Fruit fly (Drosophila melanogaster) whole organism, embryonic: ENCODE data around the gene Rbp1-like.

Experiments
- CG10462 ChIP-seq: fragments of 200-800 bp; sonication (Bioruptor generic); optimal IDR thresholded peaks from 2 replicates; lab custom pipeline; 2016; ENCODE audit warnings: missing biosample characterization, missing genetic modification characterization
- CG10654 ChIP-seq: fragments of 200-800 bp; sonication (Bioruptor generic); optimal IDR thresholded peaks from 2 replicates; lab custom pipeline; 2016; ENCODE audit warnings: missing biosample characterization, missing genetic modification characterization
- CG11723 ChIP-seq: fragments of 200-800 bp; sonication (Bioruptor generic); optimal IDR thresholded peaks from 2 replicates; lab custom pipeline; 2017; ENCODE audit warnings: missing biosample characterization, mild to moderate bottlenecking, missing genetic modification characterization
- CG12219 ChIP-seq: fragments of 200-800 bp; sonication (Bioruptor generic); optimal IDR thresholded peaks from 3 replicates; lab custom pipeline; 2018; ENCODE audit warnings: missing biosample characterization, mild to moderate bottlenecking, missing genetic modification characterization
- CG13775 ChIP-seq: fragments of 200-800 bp; sonication (Bioruptor generic); optimal IDR thresholded peaks from 3 replicates; lab custom pipeline; 2017; ENCODE audit warnings: missing biosample characterization, mild to moderate bottlenecking, missing genetic modification characterization
- CG14710 ChIP-seq: fragments of 200-800 bp; sonication (Bioruptor generic); optimal IDR thresholded peaks from 3 replicates; lab custom pipeline; 2019; ENCODE audit warnings: missing biosample characterization, mild to moderate bottlenecking, missing genetic modification characterization, moderate library complexity
- CG14965 ChIP-seq: fragments of 200-800 bp; sonication (Bioruptor generic); optimal IDR thresholded peaks from 2 replicates; lab custom pipeline; 2016; ENCODE audit warnings: missing biosample characterization, missing genetic modification characterization, borderline replicate concordance
- CG15269 ChIP-seq: fragments of 200-800 bp; sonication (Bioruptor generic); optimal IDR thresholded peaks from 2 replicates; lab custom pipeline; 2018; ENCODE audit warnings: missing biosample characterization, mild to moderate bottlenecking, missing genetic modification characterization, moderate library complexity
- CG17328 ChIP-seq: fragments of 200-800 bp; sonication (Bioruptor generic); IDR thresholded peaks from 2 replicates; pipeline ENCODE4 v1.3.6; 2022; ENCODE audit warnings: missing biosample characterization, missing genetic modification characterization
- CG17829 ChIP-seq: fragments of 200-800 bp; optimal IDR thresholded peaks from 2 replicates; lab custom pipeline; 2019; ENCODE audit warnings: missing biosample characterization, mild to moderate bottlenecking, missing genetic modification characterization, moderate library complexity
- CG17912 ChIP-seq: fragments of 200-800 bp; sonication (Bioruptor generic); optimal IDR thresholded peaks from 2 replicates; lab custom pipeline; 2018; ENCODE audit warnings: missing biosample characterization, mild to moderate bottlenecking, missing genetic modification characterization
- CG1792 ChIP-seq: fragments of 200-800 bp; sonication (Bioruptor generic); optimal IDR thresholded peaks from 2 replicates; lab custom pipeline; 2016; ENCODE audit warnings: missing biosample characterization, missing genetic modification characterization
- CG31224 ChIP-seq: fragments of 200-800 bp; sonication (Bioruptor generic); IDR thresholded peaks from 2 replicates; pipeline ENCODE4 v1.3.6; 2022; ENCODE audit warnings: missing biosample characterization, missing genetic modification characterization
- CG3163 ChIP-seq: fragments of 200-800 bp; sonication (Bioruptor generic); optimal IDR thresholded peaks from 3 replicates; lab custom pipeline; 2016; ENCODE audit warnings: missing biosample characterization, missing genetic modification characterization
- CG32767 ChIP-seq: fragments of 200-800 bp; sonication (Bioruptor generic); IDR thresholded peaks from 2 replicates; pipeline ENCODE4 v1.3.6; 2022; ENCODE audit warnings: missing biosample characterization, missing genetic modification characterization
- CG34376 ChIP-seq: fragments of 200-800 bp; sonication (Bioruptor generic); optimal IDR thresholded peaks from 2 replicates; lab custom pipeline; 2018; ENCODE audit warnings: missing biosample characterization, mild to moderate bottlenecking, missing genetic modification characterization
- CG43689 ChIP-seq: fragments of 200-800 bp; sonication (Bioruptor generic); IDR thresholded peaks from 2 replicates; pipeline ENCODE4 v1.3.6; 2022; ENCODE audit warnings: missing biosample characterization, missing genetic modification characterization
- CG4424 ChIP-seq: fragments of 200-800 bp; sonication (Bioruptor generic); optimal IDR thresholded peaks from 3 replicates; lab custom pipeline; 2016; ENCODE audit warnings: missing biosample characterization, missing genetic modification characterization
- CG4617 ChIP-seq: fragments of 200-800 bp; sonication (Bioruptor generic); optimal IDR thresholded peaks from 3 replicates; lab custom pipeline; 2016; ENCODE audit warnings: missing biosample characterization, missing genetic modification characterization, borderline replicate concordance
- CG7556 ChIP-seq: fragments of 200-800 bp; sonication (Bioruptor generic); optimal IDR thresholded peaks from 2 replicates; lab custom pipeline; 2017; ENCODE audit warnings: missing biosample characterization, mild to moderate bottlenecking, missing genetic modification characterization
- CG7839 ChIP-seq: fragments of 200-800 bp; sonication (Bioruptor generic); optimal IDR thresholded peaks from 3 replicates; lab custom pipeline; 2018; ENCODE audit warnings: missing biosample characterization, mild to moderate bottlenecking, missing genetic modification characterization, moderate library complexity
- CG7928 ChIP-seq: fragments of 200-800 bp; sonication (Bioruptor generic); optimal IDR thresholded peaks from 2 replicates; lab custom pipeline; 2017; ENCODE audit warnings: missing biosample characterization, mild to moderate bottlenecking, missing genetic modification characterization
- CG8089 ChIP-seq: fragments of 200-800 bp; sonication (Bioruptor generic); optimal IDR thresholded peaks from 3 replicates; lab custom pipeline; 2016; ENCODE audit warnings: missing biosample characterization, missing genetic modification characterization
- CHES-1-like ChIP-seq: fragments of 200-800 bp; sonication (Bioruptor generic); optimal IDR thresholded peaks from 2 replicates; lab custom pipeline; 2016; ENCODE audit warnings: missing biosample characterization, missing genetic modification characterization
- Camta ChIP-seq: fragments of 200-800 bp; sonication (Bioruptor generic); optimal IDR thresholded peaks from 2 replicates; lab custom pipeline; 2016; ENCODE audit warnings: missing biosample characterization, missing genetic modification characterization
- Dref ChIP-seq: fragments of 200-800 bp; sonication (Bioruptor generic); IDR thresholded peaks from 2 replicates; pipeline ENCODE4 v1.3.6; 2022; ENCODE audit warnings: missing biosample characterization, missing genetic modification characterization
- E2f2 ChIP-seq: fragments of 200-800 bp; sonication (Bioruptor generic); IDR thresholded peaks from 2 replicates; pipeline ENCODE4 v1.3.6; 2022; ENCODE audit warnings: missing biosample characterization, missing genetic modification characterization
- HHEX ChIP-seq: fragments of 200-800 bp; sonication (Bioruptor generic); optimal IDR thresholded peaks from 3 replicates; lab custom pipeline; 2017; ENCODE audit warnings: missing biosample characterization, mild to moderate bottlenecking, missing genetic modification characterization, missing genetic modification reagents
- HLH4C ChIP-seq: fragments of 200-800 bp; sonication (Bioruptor generic); IDR thresholded peaks from 3 replicates; pipeline ENCODE4 v1.3.6; 2022; ENCODE audit warnings: missing biosample characterization, missing genetic modification characterization; ENCODE audit not compliant: partially characterized antibody
- HmgZ ChIP-seq: fragments of 200-800 bp; sonication (Bioruptor generic); optimal IDR thresholded peaks from 2 replicates; lab custom pipeline; 2018; ENCODE audit warnings: missing biosample characterization, mild to moderate bottlenecking, missing genetic modification characterization
- Hmr ChIP-seq: fragments of 200-800 bp; sonication (Bioruptor generic); optimal IDR thresholded peaks from 3 replicates; lab custom pipeline; 2017; ENCODE audit warnings: mild to moderate bottlenecking, missing biosample characterization, missing genetic modification reagents, missing genetic modification characterization
- Nf-YB ChIP-seq: fragments of 200-800 bp; sonication (Bioruptor generic); optimal IDR thresholded peaks from 3 replicates; lab custom pipeline; 2019; ENCODE audit warnings: missing biosample characterization, mild to moderate bottlenecking, missing genetic modification characterization, moderate library complexity
- Oli ChIP-seq: fragments of 200-800 bp; sonication (Bioruptor generic); optimal IDR thresholded peaks from 2 replicates; lab custom pipeline; 2018; ENCODE audit warnings: missing biosample characterization, mild to moderate bottlenecking, missing genetic modification characterization, moderate library complexity
- Opbp ChIP-seq: fragments of 200-800 bp; sonication (Bioruptor generic); IDR thresholded peaks from 3 replicates; pipeline ENCODE4 v1.3.6; 2022; ENCODE audit warnings: missing biosample characterization, missing genetic modification characterization; ENCODE audit not compliant: partially characterized antibody
- bab2 ChIP-seq: fragments of 200-800 bp; sonication (Bioruptor generic); optimal IDR thresholded peaks from 2 replicates; lab custom pipeline; 2016; ENCODE audit warnings: missing biosample characterization, missing genetic modification characterization
- bsh ChIP-seq, 2 experiments: fragments of 200-800 bp; sonication (Bioruptor generic); optimal IDR thresholded peaks; 2 replicates each; lab custom pipeline; 2017 to 2018; ENCODE audit warnings: mild to moderate bottlenecking in 2 of 2, missing biosample characterization in 2 of 2, missing genetic modification characterization in 2 of 2, moderate library complexity in 1 of 2
- ewg ChIP-seq: fragments of 200-800 bp; sonication (Bioruptor generic); optimal IDR thresholded peaks from 3 replicates; lab custom pipeline; 2017; ENCODE audit warnings: mild to moderate bottlenecking, missing biosample characterization, missing genetic modification reagents, missing genetic modification characterization
- grn ChIP-seq: fragments of 200-800 bp; sonication (Bioruptor generic); optimal IDR thresholded peaks from 3 replicates; lab custom pipeline; 2017; ENCODE audit warnings: missing biosample characterization, missing genetic modification characterization
- gro ChIP-seq: fragments of 200-800 bp; sonication (Bioruptor generic); optimal IDR thresholded peaks from 2 replicates; lab custom pipeline; 2016; ENCODE audit warnings: missing biosample characterization, missing genetic modification characterization
- klu ChIP-seq: fragments of 200-800 bp; sonication (Bioruptor generic); IDR thresholded peaks from 2 replicates; pipeline ENCODE4 v1.3.6; 2022; ENCODE audit warnings: missing biosample characterization, missing genetic modification characterization
- odd ChIP-seq: fragments of 200-800 bp; sonication (Bioruptor generic); optimal IDR thresholded peaks from 2 replicates; lab custom pipeline; 2017; ENCODE audit warnings: missing biosample characterization, mild to moderate bottlenecking, missing genetic modification characterization
- otp ChIP-seq: fragments of 200-800 bp; sonication (Bioruptor generic); IDR thresholded peaks from 3 replicates; pipeline ENCODE4, ENCODE4 v1.3.6; 2022; ENCODE audit warnings: missing biosample characterization, missing genetic modification characterization
- pb ChIP-seq: fragments of 200-800 bp; sonication (Bioruptor generic); optimal IDR thresholded peaks from 3 replicates; lab custom pipeline; 2016; ENCODE audit warnings: missing biosample characterization, missing genetic modification characterization
- pzg ChIP-seq: fragments of 200-800 bp; sonication (Bioruptor generic); optimal IDR thresholded peaks from 3 replicates; lab custom pipeline; 2018; ENCODE audit warnings: missing biosample characterization, mild to moderate bottlenecking, missing genetic modification characterization, moderate library complexity
- rib ChIP-seq: fragments of 200-800 bp; sonication (Bioruptor generic); IDR thresholded peaks from 2 replicates; pipeline ENCODE4 v1.3.6; 2022; ENCODE audit warnings: missing biosample characterization, missing genetic modification characterization
- sd ChIP-seq: fragments of 200-800 bp; sonication (Bioruptor generic); optimal IDR thresholded peaks from 3 replicates; lab custom pipeline; 2018; ENCODE audit warnings: missing biosample characterization, mild to moderate bottlenecking, missing genetic modification characterization, moderate library complexity
- sisA ChIP-seq: fragments of 200-800 bp; sonication (Bioruptor generic); IDR thresholded peaks from 2 replicates; pipeline ENCODE4 v1.3.6; 2022; ENCODE audit warnings: missing biosample characterization, missing genetic modification characterization
- sna ChIP-seq: fragments of 200-800 bp; sonication (Bioruptor generic); IDR thresholded peaks from 2 replicates; pipeline ENCODE4 v1.3.6; 2022; ENCODE audit warnings: missing biosample characterization, missing genetic modification characterization; ENCODE audit not compliant: partially characterized antibody
- stwl ChIP-seq: fragments of 200-800 bp; sonication (Bioruptor generic); optimal IDR thresholded peaks from 3 replicates; lab custom pipeline; 2018; ENCODE audit warnings: missing biosample characterization, mild to moderate bottlenecking, missing genetic modification characterization, moderate library complexity
- ttk ChIP-seq: fragments of 200-800 bp; sonication (Bioruptor generic); IDR thresholded peaks from 2 replicates; pipeline ENCODE4 v2.1.2; 2022; ENCODE audit warnings: missing biosample characterization, missing genetic modification characterization
- zen2 ChIP-seq: fragments of 200-800 bp; sonication (Bioruptor generic); IDR thresholded peaks from 3 replicates; pipeline ENCODE4 v1.3.6; 2022; ENCODE audit warnings: missing biosample characterization, missing genetic modification characterization; ENCODE audit not compliant: partially characterized antibody
- zfh1 ChIP-seq: fragments of 200-800 bp; sonication (Bioruptor generic); IDR thresholded peaks from 3 replicates; pipeline ENCODE4 v1.3.6; 2022; ENCODE audit warnings: missing biosample characterization, missing genetic modification characterization

Rbp1-like gene

dm6 chrX:13383770-13384169 is 907 bp downstream of the Rbp1-like start (continued):
- TF ChIP-seq CG14965 (GFP tag; lab: Kevin White, UChicago) (no peak), CG11723 (GFP tag; lab: Kevin White, UChicago) (no peak), CG17912 (GFP tag; lab: Kevin White, UChicago) (peak; percentile 79), CG32767 (peak; percentile 98), rib (GFP tag; lab: Robert Waterston, UW) (peak; percentile 90), bab2 (GFP tag; lab: Kevin White, UChicago) (peak; percentile 58), zen2 (GFP tag; lab: Robert Waterston, UW) (no peak), Dref (GFP tag; lab: Robert Waterston, UW) (peak; percentile 37; the same call in 1 of the 2 replicates), CG34376 (peak; percentile 18), CHES-1-like (GFP tag; lab: Kevin White, UChicago) (peak; percentile 56), CG1792 (GFP tag; lab: Kevin White, UChicago) (no peak), CG15269 (peak; percentile 53), CG10462 (GFP tag; lab: Kevin White, UChicago) (no peak), otp (GFP tag; lab: Robert Waterston, UW) (peak; percentile 64; the same call in 1 of the 3 replicates), CG43689 (GFP tag; lab: Robert Waterston, UW) (0 out of 2 replicates have a peak, but pooled peaks have one; percentile 20), Oli (tag; lab: Kevin White, UChicago) (peak; percentile 4), stwl (tag; lab: Kevin White, UChicago) (peak; percentile 13), pb (GFP tag; lab: Kevin White, UChicago) (peak; percentile 37), CG7839 (peak; percentile 36), CG17829 (tag; lab: Kevin White, UChicago) (peak; percentile 17), ewg (GFP tag; lab: Kevin White, UChicago) (peak; percentile 12), Hmr (GFP tag; lab: Kevin White, UChicago) (peak; percentile 50), Nf-YB (GFP tag; lab: Kevin White, UChicago) (no peak), grn (no peak), CG3163 (GFP tag; lab: Kevin White, UChicago) (peak; percentile 46), CG8089 (GFP tag; lab: Kevin White, UChicago) (peak; percentile 12), ttk (GFP tag; lab: Robert Waterston, UW) (0 out of 2 replicates have a peak, but pooled peaks have one; percentile 16), E2f2 (GFP tag; lab: Robert Waterston, UW) (peak; percentile 42), CG10654 (peak; percentile 27), CG4617 (GFP tag; lab: Kevin White, UChicago) (peak; percentile 17), sisA (GFP tag; lab: Robert Waterston, UW) (peak; percentile 66), CG13775 (peak; percentile 17), zfh1 (peak; percentile 56; the same call in 1 of the 3 replicates), sna (GFP tag; lab: Robert Waterston, UW) (no peak), gro (GFP tag; lab: Kevin White, UChicago) (peak; percentile 82), Opbp (GFP tag; lab: Robert Waterston, UW) (peak; percentile 56; the same call in 1 of the 3 replicates), CG4424 (GFP tag; lab: Kevin White, UChicago) (peak; percentile 49)

- TF ChIP-seq CG31224 (GFP tag; lab: Robert Waterston, UW), result no peak
- TF ChIP-seq HLH4C, result no peak
- no peak for TF ChIP-seq klu (GFP tag; lab: Robert Waterston, UW)
- TF ChIP-seq CG7556 (GFP tag; lab: Kevin White, UChicago), result no peak
- peak; percentile 27 for TF ChIP-seq HHEX (GFP tag; lab: Kevin White, UChicago)
- TF ChIP-seq sd (tag; lab: Kevin White, UChicago), result no peak
- no peak for TF ChIP-seq bsh (GFP tag; optimal IDR thresholded peaks at IDR 0.05; lab: Kevin White, UChicago)
- no peak for TF ChIP-seq odd (GFP tag; lab: Kevin White, UChicago)
- peak; percentile 19 for TF ChIP-seq HmgZ (tag; lab: Kevin White, UChicago)
- TF ChIP-seq CG7928 (GFP tag; lab: Kevin White, UChicago), result no peak
- TF ChIP-seq Camta, result no peak
- no peak for TF ChIP-seq CG14710 (tag; lab: Kevin White, UChicago)
- no peak for TF ChIP-seq CG17328 (GFP tag; lab: Robert Waterston, UW)
- TF ChIP-seq pzg (GFP tag; lab: Kevin White, UChicago), result no peak
- no peak for TF ChIP-seq CG12219 (GFP tag; lab: Kevin White, UChicago)
These were observed 8.2 kb downstream of the Rbp1-like start for dm6 chrX:13376520-13376919.
